Worm (Caenorhabditis elegans) whole organism, L3 larva: ENCODE measurements around the gene nspb-2.

ENCODE experiments used
- R02D3.7 ChIP-seq: fragments of 150-350 bp; optimal IDR thresholded peaks from 2 replicates; lab custom pipeline; 2014; ENCODE audit warnings: missing biosample characterization, missing genetic modification characterization
- ZK546.5 ChIP-seq: sonication (generic microtip); optimal IDR thresholded peaks from 2 replicates; lab custom pipeline; 2017; ENCODE audit warnings: missing biosample characterization, missing genetic modification characterization
- aly-2 ChIP-seq: fragments of 150-350 bp; optimal IDR thresholded peaks from 2 replicates; lab custom pipeline; 2014; ENCODE audit warnings: missing biosample characterization, missing genetic modification characterization
- ceh-16 ChIP-seq: sonication (generic microtip); optimal IDR thresholded peaks from 2 replicates; lab custom pipeline; 2017; ENCODE audit warnings: missing biosample characterization, missing genetic modification characterization
- ceh-28 ChIP-seq: fragments of 150-350 bp; optimal IDR thresholded peaks from 2 replicates; lab custom pipeline; 2014; ENCODE audit warnings: missing biosample characterization, missing genetic modification reagents, missing genetic modification characterization
- ceh-82 ChIP-seq: fragments of 150-350 bp; optimal IDR thresholded peaks from 2 replicates; lab custom pipeline; 2014; ENCODE audit warnings: missing biosample characterization, missing genetic modification characterization
- ceh-9 ChIP-seq: sonication (generic microtip); optimal IDR thresholded peaks from 2 replicates; lab custom pipeline; 2018; ENCODE audit warnings: missing biosample characterization, missing genetic modification characterization
- daf-12 ChIP-seq: fragments of 150-350 bp; optimal IDR thresholded peaks from 2 replicates; lab custom pipeline; 2014; ENCODE audit warnings: missing biosample characterization, missing genetic modification reagents, missing genetic modification characterization
- egl-27 ChIP-seq: sonication (generic microtip); optimal IDR thresholded peaks from 4 replicates; lab custom pipeline; 2017; ENCODE audit warnings: missing biosample characterization, missing genetic modification reagents, missing genetic modification characterization
- elt-2 ChIP-seq: sonication (generic microtip); optimal IDR thresholded peaks from 2 replicates; lab custom pipeline; 2016; ENCODE audit warnings: missing genetic modification reagents, mild to moderate bottlenecking, missing genetic modification characterization, missing compliant biosample characterization
- elt-3 ChIP-seq, 3 experiments: fragments of 150-350 bp in 1 of 3; sonication (generic microtip) in 2 of 3; optimal IDR thresholded peaks; 2 replicates in 2 of 3; 4 replicates in 1 of 3; lab custom pipeline; 2014 to 2017; ENCODE audit warnings: missing biosample characterization in 3 of 3, missing genetic modification characterization in 3 of 3
- eor-1 ChIP-seq, 2 experiments: fragments of 150-350 bp; optimal IDR thresholded peaks; 2 replicates each; lab custom pipeline; 2014 to 2018; ENCODE audit warnings: missing biosample characterization in 2 of 2, missing genetic modification characterization in 2 of 2
- fos-1 ChIP-seq: fragments of 150-350 bp; optimal IDR thresholded peaks from 2 replicates; lab custom pipeline; 2014; ENCODE audit warnings: missing biosample characterization, missing genetic modification characterization
- hmg-11 ChIP-seq: sonication (generic microtip); optimal IDR thresholded peaks from 2 replicates; lab custom pipeline; 2016; ENCODE audit warnings: missing genetic modification characterization, missing compliant biosample characterization
- lin-15B ChIP-seq: fragments of 150-350 bp; optimal IDR thresholded peaks from 2 replicates; lab custom pipeline; 2014; ENCODE audit warnings: missing biosample characterization, missing genetic modification characterization
- lsy-12 ChIP-seq: sonication (generic microtip); optimal IDR thresholded peaks from 2 replicates; lab custom pipeline; 2016; ENCODE audit warnings: mild to moderate bottlenecking, missing genetic modification characterization, missing compliant biosample characterization
- mdl-1 ChIP-seq: fragments of 150-350 bp; optimal IDR thresholded peaks from 2 replicates; lab custom pipeline; 2014; ENCODE audit warnings: missing biosample characterization, missing genetic modification characterization
- mml-1 ChIP-seq: fragments of 150-350 bp; sonication (generic microtip); optimal IDR thresholded peaks from 3 replicates; lab custom pipeline; 2014; ENCODE audit warnings: missing biosample characterization, missing genetic modification characterization
- nfya-1 ChIP-seq: sonication (generic microtip); optimal IDR thresholded peaks from 2 replicates; lab custom pipeline; 2017; ENCODE audit warnings: missing genetic modification characterization, mild to moderate bottlenecking, missing compliant biosample characterization, antibody characterized with exemption, moderate library complexity; ENCODE audit not compliant: insufficient read depth
- nhr-28 ChIP-seq: fragments of 150-350 bp; optimal IDR thresholded peaks from 2 replicates; lab custom pipeline; 2014; ENCODE audit warnings: missing biosample characterization, missing genetic modification characterization
- nhr-43 ChIP-seq: sonication (generic microtip); optimal IDR thresholded peaks from 2 replicates; lab custom pipeline; 2016; ENCODE audit warnings: mild to moderate bottlenecking, missing genetic modification characterization, missing compliant biosample characterization; ENCODE audit not compliant: poor library complexity, severe bottlenecking
- pha-4 ChIP-seq: fragments of 150-350 bp; optimal IDR thresholded peaks from 2 replicates; lab custom pipeline; 2014; ENCODE audit warnings: missing biosample characterization, missing genetic modification reagents, missing genetic modification characterization
- pqm-1 ChIP-seq: fragments of 150-350 bp; optimal IDR thresholded peaks from 2 replicates; lab custom pipeline; 2017; ENCODE audit warnings: missing biosample characterization, missing genetic modification characterization, inconsistent platforms
- sea-2 ChIP-seq: fragments of 150-350 bp; sonication (generic microtip); optimal IDR thresholded peaks from 4 replicates; lab custom pipeline; 2014; ENCODE audit warnings: missing biosample characterization, missing genetic modification reagents, missing genetic modification characterization
- skn-1 ChIP-seq: fragments of 150-350 bp; optimal IDR thresholded peaks from 2 replicates; lab custom pipeline; 2014; ENCODE audit warnings: missing biosample characterization, missing genetic modification characterization
- snpc-4 ChIP-seq: fragments of 150-350 bp; optimal IDR thresholded peaks from 2 replicates; lab custom pipeline; 2014; ENCODE audit warnings: missing biosample characterization, missing genetic modification characterization
- tbx-2 ChIP-seq: sonication (generic microtip); optimal IDR thresholded peaks from 2 replicates; lab custom pipeline; 2016; ENCODE audit warnings: mild to moderate bottlenecking, missing genetic modification characterization, missing compliant biosample characterization
- unc-39 ChIP-seq: sonication (generic microtip); optimal IDR thresholded peaks from 4 replicates; lab custom pipeline; 2017; ENCODE audit warnings: missing biosample characterization, missing genetic modification characterization
- zag-1 ChIP-seq: fragments of 150-350 bp; optimal IDR thresholded peaks from 2 replicates; lab custom pipeline; 2014; ENCODE audit warnings: missing biosample characterization, missing genetic modification characterization
- ztf-11 ChIP-seq: fragments of 150-350 bp; optimal IDR thresholded peaks from 2 replicates; lab custom pipeline; 2014; ENCODE audit warnings: missing biosample characterization, missing genetic modification characterization

nspb-2 gene

DNA sequence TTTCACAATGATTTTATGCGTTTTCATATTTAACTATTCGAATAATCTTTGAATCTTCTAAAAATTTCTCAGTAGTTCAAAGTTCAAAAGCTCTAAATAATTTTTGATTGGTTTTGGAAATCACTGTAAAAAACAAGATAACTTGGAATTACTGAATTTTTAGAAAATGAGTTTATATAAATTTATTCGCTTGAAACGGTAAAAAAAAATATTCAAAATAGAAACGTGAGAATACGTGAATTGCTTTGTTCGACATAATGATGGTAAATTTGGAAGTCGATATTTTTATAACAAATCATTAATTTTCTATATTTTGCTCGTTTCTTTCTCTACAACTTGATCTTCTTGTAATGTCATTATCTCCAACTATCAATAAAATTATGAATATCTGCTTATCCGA is 31.9 kb downstream of the nspb-2 start, which contains the start of gene C01B10.44:
C01B10.44 (plus strand) TSS at position 301 of the 400 bp plus-strand sequence.
- no peak for TF ChIP-seq nhr-43 (tag; lab: Kevin White, UChicago)
- no peak for TF ChIP-seq unc-39 (tag; lab: Kevin White, UChicago)
- no peak for TF ChIP-seq skn-1
- TF ChIP-seq zag-1 (tag; lab: Kevin White, UChicago) = no peak
- no peak for TF ChIP-seq ceh-82 (tag; lab: Kevin White, UChicago)

DNA sequence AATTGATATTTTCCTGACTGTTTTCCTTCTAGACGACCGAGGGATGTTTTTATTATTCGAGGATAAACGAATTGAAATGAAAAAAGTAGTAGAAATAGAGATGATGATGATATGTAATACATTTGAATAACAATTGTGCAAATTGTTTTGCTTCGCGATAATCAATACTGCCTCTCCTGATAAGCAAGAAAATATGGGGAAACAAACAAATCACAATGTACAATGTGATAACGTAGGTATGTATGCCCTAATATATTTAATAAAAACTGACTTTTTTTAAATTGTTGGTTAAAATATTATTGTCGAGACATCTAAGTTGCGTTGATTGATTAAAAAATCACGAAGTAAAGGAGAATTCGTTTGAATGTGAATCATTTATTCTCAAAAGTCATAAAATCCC is 36.3 kb downstream of the nspb-2 start, which contains the start of gene cest-5.2:
cest-5.2 (minus strand) TSS at position 128 of the 400 bp plus-strand sequence.
- TF ChIP-seq pha-4 (tag; lab: Kevin White, UChicago) = peak; percentile 26
- no peak for TF ChIP-seq ceh-82 (tag; lab: Kevin White, UChicago)
- TF ChIP-seq pqm-1 (tag; lab: Kevin White, UChicago) = peak; percentile 9
- TF ChIP-seq lin-15B (tag; lab: Kevin White, UChicago) = no peak
- no peak for TF ChIP-seq zag-1 (tag; lab: Kevin White, UChicago)
- peak; percentile 14 for TF ChIP-seq ceh-28
- TF ChIP-seq elt-2 (tag; lab: Kevin White, UChicago) = peak; percentile 67

- TF ChIP-seq ceh-9 (no peak), sea-2 (no peak), pha-4 (tag; lab: Kevin White, UChicago) (peak; percentile 78), nfya-1 (tag; lab: Kevin White, UChicago) (peak; percentile 80), daf-12 (tag; lab: Kevin White, UChicago) (no peak), lsy-12 (tag; lab: Kevin White, UChicago) (peak; percentile 61), elt-2 (tag; lab: Kevin White, UChicago) (peak; percentile 49), hmg-11 (tag; lab: Kevin White, UChicago) (peak; percentile 25), R02D3.7 (tag; lab: Kevin White, UChicago) (peak; percentile 53), pqm-1 (tag; lab: Kevin White, UChicago) (peak; percentile 18), snpc-4 (tag; lab: Kevin White, UChicago) (peak; percentile 31), ceh-28 (peak; percentile 37), lin-15B (tag; lab: Kevin White, UChicago) (peak; percentile 83), nhr-43 (tag; lab: Kevin White, UChicago) (peak; percentile 91)
Measured at ce11 chrIV:6631704-6632272, 40.3 kb downstream of the nspb-2 start, which contains the start of the genes cest-5.1 and C01B10.9. cest-5.1 (minus strand) TSS chrIV:6631754. C01B10.9 (plus strand) TSS chrIV:6632222.

ce11 chrIV:6634789-6635188 is 43.3 kb downstream of the nspb-2 start, which contains the start of gene metl-13:
metl-13 (plus strand) TSS chrIV:6635089.
- no peak for TF ChIP-seq zag-1 (tag; lab: Kevin White, UChicago)
- no peak for TF ChIP-seq skn-1
- no peak for TF ChIP-seq nhr-43 (tag; lab: Kevin White, UChicago)
- no peak for TF ChIP-seq lsy-12 (tag; lab: Kevin White, UChicago)
- no peak for TF ChIP-seq ceh-16 (tag; lab: Kevin White, UChicago)
- no peak for TF ChIP-seq elt-3 (tag; optimal IDR thresholded peaks at IDR 0.05; lab: Kevin White, UChicago)
- TF ChIP-seq nhr-28 (tag; lab: Kevin White, UChicago) = no peak
- TF ChIP-seq unc-39 (tag; lab: Kevin White, UChicago) = no peak
- no peak for TF ChIP-seq ZK546.5 (tag; lab: Kevin White, UChicago)
- TF ChIP-seq lin-15B (tag; lab: Kevin White, UChicago) = no peak
- no peak for TF ChIP-seq ztf-11 (tag; lab: Kevin White, UChicago)
- TF ChIP-seq tbx-2 (tag; lab: Kevin White, UChicago) = no peak
- no peak for TF ChIP-seq ceh-82 (tag; lab: Kevin White, UChicago)

- TF ChIP-seq pha-4 (tag; lab: Kevin White, UChicago) (no peak), fos-1 (tag; lab: Kevin White, UChicago) (no peak), R02D3.7 (tag; lab: Kevin White, UChicago) (no peak), mdl-1 (tag; lab: Kevin White, UChicago) (no peak), mml-1 (tag; lab: Kevin White, UChicago) (no peak), aly-2 (no peak), lsy-12 (tag; lab: Kevin White, UChicago) (no peak), snpc-4 (tag; lab: Kevin White, UChicago) (no peak), egl-27 (tag; lab: Kevin White, UChicago) (no peak), eor-1 (tag; optimal IDR thresholded peaks at IDR 0.05; lab: Kevin White, UChicago) (no peak)
- TF ChIP-seq, all 47 proteins: peak for 0
Measured at ce11 chrIV:6638256-6638655, 46.8 kb downstream of the nspb-2 start, which contains the start of gene C01B10.7. C01B10.7 (plus strand) TSS chrIV:6638556.
